Fruit fly (Drosophila melanogaster) whole organism, pupa: ENCODE measurements around the gene CG15450.

Source experiments
- CG10348 ChIP-seq: fragments of 200-800 bp; sonication (Bioruptor generic); IDR thresholded peaks from 2 replicates; pipeline ENCODE4 v1.3.6; 2022; ENCODE audit warnings: missing biosample characterization, missing genetic modification characterization
- CG12605 ChIP-seq: fragments of 200-800 bp; sonication (Bioruptor generic); IDR thresholded peaks from 2 replicates; pipeline ENCODE4 v1.3.6; 2022; ENCODE audit warnings: missing biosample characterization, missing genetic modification characterization
- CG14655 ChIP-seq: fragments of 200-800 bp; sonication (Bioruptor generic); optimal IDR thresholded peaks from 3 replicates; lab custom pipeline; 2017; ENCODE audit warnings: mild to moderate bottlenecking, missing biosample characterization, missing genetic modification reagents, missing genetic modification characterization
- CG15710 ChIP-seq: fragments of 200-800 bp; sonication (Bioruptor generic); optimal IDR thresholded peaks from 2 replicates; lab custom pipeline; 2018; ENCODE audit warnings: missing biosample characterization, mild to moderate bottlenecking, missing genetic modification characterization, moderate library complexity
- CG8301 ChIP-seq: fragments of 200-800 bp; sonication (Bioruptor generic); optimal IDR thresholded peaks from 2 replicates; lab custom pipeline; 2018; ENCODE audit warnings: missing biosample characterization, mild to moderate bottlenecking, missing genetic modification characterization
- CG9948 ChIP-seq: fragments of 200-800 bp; sonication (Bioruptor generic); optimal IDR thresholded peaks from 2 replicates; lab custom pipeline; 2018; ENCODE audit warnings: missing biosample characterization, mild to moderate bottlenecking, missing genetic modification characterization, moderate library complexity
- D1 ChIP-seq: fragments of 200-800 bp; sonication (Bioruptor generic); optimal IDR thresholded peaks from 2 replicates; lab custom pipeline; 2018; ENCODE audit warnings: missing biosample characterization, mild to moderate bottlenecking, missing genetic modification characterization, moderate library complexity
- EcR ChIP-seq: fragments of 200-800 bp; sonication (Bioruptor generic); optimal IDR thresholded peaks from 3 replicates; lab custom pipeline; 2019; ENCODE audit warnings: missing biosample characterization, missing genetic modification characterization, mild to moderate bottlenecking, moderate library complexity, missing genetic modification reagents
- Pif1B ChIP-seq: fragments of 200-800 bp; sonication (Bioruptor generic); optimal IDR thresholded peaks from 3 replicates; lab custom pipeline; 2016; ENCODE audit warnings: missing biosample characterization, missing genetic modification characterization
- fd96Ca ChIP-seq: fragments of 200-800 bp; sonication (Bioruptor generic); IDR thresholded peaks from 3 replicates; pipeline ENCODE4 v1.3.6; 2022; ENCODE audit warnings: missing biosample characterization, missing genetic modification characterization

DNA sequence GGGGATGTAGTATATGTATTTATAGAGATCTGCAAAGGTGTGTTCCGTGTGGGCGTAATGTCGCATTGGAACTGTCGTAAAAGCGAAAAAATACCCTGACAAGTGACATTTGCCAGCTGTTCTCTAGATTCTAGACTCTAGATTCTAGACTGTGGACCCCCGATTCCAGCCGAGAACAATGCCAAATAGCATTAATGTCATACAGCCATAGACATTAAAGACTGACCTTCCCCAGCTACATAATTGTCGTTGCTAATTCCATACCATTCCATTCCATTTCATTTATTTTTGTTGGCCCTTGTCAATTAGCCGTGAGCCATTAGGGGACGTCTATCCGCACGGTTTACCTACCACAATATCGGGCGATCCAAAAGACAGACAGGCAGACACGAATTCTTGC, 45.7 kb upstream of the CG15450 start:
- TF ChIP-seq EcR (GFP tag; lab: Kevin White, UChicago): no peak
- TF ChIP-seq Pif1B (GFP tag; lab: Kevin White, UChicago): no peak
- TF ChIP-seq CG9948: no peak
- no peak for TF ChIP-seq CG14655 (GFP tag; lab: Kevin White, UChicago)
- TF ChIP-seq D1: no peak
- TF ChIP-seq CG15710 (tag; lab: Kevin White, UChicago): no peak
- TF ChIP-seq CG8301 (tag; lab: Kevin White, UChicago): no peak
- TF ChIP-seq CG10348 (GFP tag; lab: Robert Waterston, UW): no peak
- TF ChIP-seq fd96Ca (GFP tag; lab: Robert Waterston, UW): no peak
- no peak for TF ChIP-seq CG12605 (GFP tag; lab: Robert Waterston, UW)
